Fruit fly (Drosophila melanogaster): ENCODE data around the gene laf.

laf gene

DNA sequence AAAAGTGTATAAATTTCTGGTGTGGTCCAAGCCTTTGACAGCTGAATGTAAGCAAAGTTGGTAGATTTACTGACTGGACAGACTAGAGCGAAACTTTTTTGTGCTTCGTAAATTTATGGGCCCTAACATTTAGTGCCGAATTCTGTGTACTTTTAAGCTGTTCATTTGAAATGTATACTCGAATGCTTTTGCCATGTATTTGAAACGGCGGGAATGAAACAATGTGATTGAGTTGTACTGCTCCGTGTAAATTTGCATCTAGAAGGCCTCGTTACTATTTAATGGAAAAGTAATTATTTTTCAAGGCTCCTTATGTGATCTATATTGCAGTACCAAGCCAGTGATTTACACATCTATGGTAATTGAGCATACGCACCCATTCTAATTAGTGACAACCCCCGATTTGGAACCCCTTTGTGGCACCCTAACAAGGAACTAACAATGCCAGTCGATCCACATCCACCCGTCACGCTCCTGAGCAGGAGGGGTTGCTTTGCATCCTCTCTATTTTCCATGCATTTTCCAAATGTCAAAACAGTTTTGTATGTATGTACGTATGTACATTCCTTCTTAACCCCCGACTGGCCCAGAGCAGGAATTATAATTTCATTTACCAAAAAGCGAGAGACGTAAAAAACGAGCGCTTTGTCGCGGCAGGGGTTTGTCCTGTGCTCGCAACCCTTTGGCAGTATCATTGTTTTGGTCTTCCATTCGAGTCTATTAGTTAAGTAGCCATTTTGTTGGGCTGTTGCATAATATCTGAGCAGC, 19.6 kb downstream of the laf start (continued):
- TF ChIP-seq unpg (GFP tag; optimal IDR thresholded peaks at IDR 0.05), result no peak
- TF ChIP-seq Gsc (GFP tag; IDR thresholded peaks at IDR 0.05), result no peak
- peak; percentile 23 for TF ChIP-seq Kr (GFP tag; optimal IDR thresholded peaks at IDR 0.05)
- no peak for TF ChIP-seq repo (GFP tag; optimal IDR thresholded peaks at IDR 0.05)
- TF ChIP-seq seq (GFP tag; IDR thresholded peaks at IDR 0.05), result peak; percentile 27; the same call in 1 of the 2 replicates
- TF ChIP-seq PHDP (tag; optimal IDR thresholded peaks at IDR 0.05), result no peak
- no peak for TF ChIP-seq ftz-f1 (GFP tag; optimal IDR thresholded peaks at IDR 0.05)
- TF ChIP-seq scrt (GFP tag; optimal IDR thresholded peaks at IDR 0.05), result no peak
- TF ChIP-seq Dbx (GFP tag; IDR thresholded peaks at IDR 0.05), result no peak
- no peak for TF ChIP-seq B-H2 (GFP tag; optimal IDR thresholded peaks at IDR 0.05)
- TF ChIP-seq CG7928 (GFP tag; optimal IDR thresholded peaks at IDR 0.05), result no peak
- no peak for TF ChIP-seq Dp (GFP tag; optimal IDR thresholded peaks at IDR 0.05)
- no peak for TF ChIP-seq CG31224 (GFP tag; IDR thresholded peaks at IDR 0.05)
- TF ChIP-seq CG3065 (GFP tag; optimal IDR thresholded peaks at IDR 0.05), result no peak
- TF ChIP-seq CG1603 (tag; optimal IDR thresholded peaks at IDR 0.05), result peak; percentile 86
- TF ChIP-seq Ptx1 (GFP tag; IDR thresholded peaks at IDR 0.05), result no peak

DNA sequence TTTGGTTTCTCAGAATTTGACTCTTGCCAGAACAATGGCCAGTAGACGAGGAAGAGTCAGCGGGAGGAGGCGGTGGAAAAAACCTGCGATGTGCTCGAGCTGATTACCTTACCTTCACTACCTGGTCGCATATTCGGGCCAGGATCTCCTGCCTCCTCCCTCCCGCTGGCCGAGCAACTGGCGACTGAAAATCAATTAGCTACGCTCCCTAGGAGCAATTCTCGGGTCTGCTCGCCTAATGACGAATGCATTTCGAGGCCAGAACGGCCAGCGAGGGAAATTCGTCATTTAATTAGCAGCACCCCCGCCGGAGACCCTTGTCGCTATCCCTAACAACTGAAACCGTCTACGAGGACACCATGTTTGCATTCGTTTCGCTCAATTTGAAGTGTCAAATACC, 20.3 kb downstream of the laf start:
- TF ChIP-seq twi (tag; optimal IDR thresholded peaks at IDR 0.05) (peak; percentile 61), eyg (GFP tag; optimal IDR thresholded peaks at IDR 0.05) (no peak), gsb-n (tag; optimal IDR thresholded peaks at IDR 0.05) (peak; percentile 7), prd (optimal IDR thresholded peaks at IDR 0.05) (no peak), prd (GFP tag; IDR thresholded peaks at IDR 0.05) (peak; percentile 91), CG17829 (tag; optimal IDR thresholded peaks at IDR 0.05) (no peak), cad (GFP tag; optimal IDR thresholded peaks at IDR 0.05) (peak; percentile 14), zen (tag; optimal IDR thresholded peaks at IDR 0.05) (peak; percentile 98), Abd-B (GFP tag; optimal IDR thresholded peaks at IDR 0.05) (no peak), tll (GFP tag; optimal IDR thresholded peaks at IDR 0.05) (peak in 1 of 2 experiments; percentile 55), Dek (tag; optimal IDR thresholded peaks at IDR 0.05) (no peak), crol (GFP tag; IDR thresholded peaks at IDR 0.05) (peak; percentile 48; the same call in 1 of the 2 replicates), tap (tag; optimal IDR thresholded peaks at IDR 0.05) (no peak)

DNA sequence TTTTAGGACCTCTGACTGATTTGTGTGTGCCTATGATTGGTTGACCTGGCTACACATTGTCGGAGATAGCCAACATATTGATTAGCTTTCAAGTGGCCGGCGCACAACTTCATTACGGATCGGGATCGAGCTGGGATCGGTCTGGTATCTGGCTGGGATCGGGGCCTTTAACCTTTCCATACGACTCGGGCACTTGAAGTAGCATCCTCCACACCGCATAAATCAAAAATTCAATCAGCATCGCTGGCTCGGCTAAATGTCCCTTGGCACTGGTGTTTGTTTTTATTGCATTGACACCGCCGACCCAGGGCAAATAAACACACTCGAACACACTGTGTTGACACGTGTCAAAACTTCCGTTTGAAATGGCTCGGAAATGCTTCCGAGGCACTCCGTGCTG, 22.6 kb downstream of the laf start:
- TF ChIP-seq Ets65A (GFP tag) (peak; percentile 82), Hr39 (optimal IDR thresholded peaks at IDR 0.05) (no peak), CG10543 (GFP tag; optimal IDR thresholded peaks at IDR 0.05) (no peak), crc (GFP tag; optimal IDR thresholded peaks at IDR 0.05) (no peak), GATAe (GFP tag; conservative IDR thresholded peaks at IDR 0.05) (no peak), ERR (GFP tag; optimal IDR thresholded peaks at IDR 0.05) (no peak), CG6272 (GFP tag; IDR thresholded peaks at IDR 0.05) (no peak), Ravus (GFP tag; IDR thresholded peaks at IDR 0.05) (no peak), Hey (tag; optimal IDR thresholded peaks at IDR 0.05) (peak; percentile 76), Sox100B (GFP tag; optimal IDR thresholded peaks at IDR 0.05) (no peak), az2 (GFP tag; optimal IDR thresholded peaks at IDR 0.05) (no peak), prd (optimal IDR thresholded peaks at IDR 0.05) (no peak), prd (GFP tag; IDR thresholded peaks at IDR 0.05) (0 out of 3 replicates have a peak, but pooled peaks have one; percentile 15), CG33557 (GFP tag; optimal IDR thresholded peaks at IDR 0.05) (no peak), sr (GFP tag; IDR thresholded peaks at IDR 0.05) (no peak), kay (GFP tag; optimal IDR thresholded peaks at IDR 0.05) (no peak), schlank (tag; optimal IDR thresholded peaks at IDR 0.05) (no peak), CG15514 (GFP tag; optimal IDR thresholded peaks at IDR 0.05) (no peak), dysf (GFP tag; IDR thresholded peaks at IDR 0.05) (no peak), twi (tag; optimal IDR thresholded peaks at IDR 0.05) (peak; percentile 55), Dp (GFP tag; optimal IDR thresholded peaks at IDR 0.05) (no peak), toy (GFP tag; IDR thresholded peaks at IDR 0.05) (no peak), tap (tag; optimal IDR thresholded peaks at IDR 0.05) (no peak)

All from whole organism, embryonic.